Fruit fly (Drosophila melanogaster) whole organism, embryonic: Measurements from ENCODE around the gene CG13385.

Source experiments
- Atf-2 ChIP-seq: fragments of 200-800 bp; sonication (Bioruptor generic); optimal IDR thresholded peaks from 2 replicates; lab custom pipeline; 2016; ENCODE audit warnings: missing biosample characterization, missing genetic modification characterization
- BtbVII ChIP-seq: fragments of 200-800 bp; sonication (Bioruptor generic); optimal IDR thresholded peaks from 3 replicates; lab custom pipeline; 2017; ENCODE audit warnings: missing biosample characterization, mild to moderate bottlenecking, missing genetic modification characterization
- CG10147 ChIP-seq: fragments of 200-800 bp; sonication (Bioruptor generic); optimal IDR thresholded peaks from 2 replicates; lab custom pipeline; 2019; ENCODE audit warnings: missing biosample characterization, mild to moderate bottlenecking, missing genetic modification characterization, moderate library complexity
- CG10321 ChIP-seq: fragments of 200-800 bp; sonication (Bioruptor generic); IDR thresholded peaks from 2 replicates; pipeline ENCODE4 v1.3.6; 2022; ENCODE audit warnings: missing biosample characterization, missing genetic modification characterization
- CG11504 ChIP-seq: fragments of 200-800 bp; sonication (Bioruptor generic); optimal IDR thresholded peaks from 3 replicates; lab custom pipeline; 2019; ENCODE audit warnings: missing biosample characterization, mild to moderate bottlenecking, missing genetic modification characterization, moderate library complexity
- CG11696 ChIP-seq: fragments of 200-800 bp; sonication (Bioruptor generic); IDR thresholded peaks from 2 replicates; pipeline ENCODE4 v1.3.6; 2022; ENCODE audit warnings: missing biosample characterization, missing genetic modification characterization
- CG13424 ChIP-seq: fragments of 200-800 bp; sonication (Bioruptor generic); optimal IDR thresholded peaks from 2 replicates; lab custom pipeline; 2019; ENCODE audit warnings: missing biosample characterization, mild to moderate bottlenecking, missing genetic modification characterization, moderate library complexity
- CG13775 ChIP-seq: fragments of 200-800 bp; sonication (Bioruptor generic); optimal IDR thresholded peaks from 3 replicates; lab custom pipeline; 2017; ENCODE audit warnings: missing biosample characterization, mild to moderate bottlenecking, missing genetic modification characterization
- CG16863 ChIP-seq: fragments of 200-800 bp; sonication (Bioruptor generic); optimal IDR thresholded peaks from 3 replicates; lab custom pipeline; 2016; ENCODE audit warnings: missing biosample characterization, missing genetic modification characterization
- CG18599 ChIP-seq: fragments of 200-800 bp; sonication (Bioruptor generic); optimal IDR thresholded peaks from 3 replicates; lab custom pipeline; 2017; ENCODE audit warnings: missing biosample characterization, missing genetic modification characterization, mild to moderate bottlenecking, moderate library complexity, missing genetic modification reagents
- CG30431 ChIP-seq: fragments of 200-800 bp; sonication (Bioruptor generic); optimal IDR thresholded peaks from 2 replicates; lab custom pipeline; 2017; ENCODE audit warnings: missing biosample characterization, missing genetic modification characterization
- CG34376 ChIP-seq: fragments of 200-800 bp; sonication (Bioruptor generic); optimal IDR thresholded peaks from 2 replicates; lab custom pipeline; 2018; ENCODE audit warnings: missing biosample characterization, mild to moderate bottlenecking, missing genetic modification characterization
- CG4282 ChIP-seq: fragments of 200-800 bp; sonication (Bioruptor generic); optimal IDR thresholded peaks from 2 replicates; lab custom pipeline; 2016; ENCODE audit warnings: missing biosample characterization, missing genetic modification characterization
- CG4360 ChIP-seq: fragments of 200-800 bp; sonication (Bioruptor generic); IDR thresholded peaks from 2 replicates; pipeline ENCODE4 v1.3.6; 2022; ENCODE audit warnings: missing biosample characterization, missing genetic modification characterization
- CG5180 ChIP-seq: fragments of 200-800 bp; sonication (Bioruptor generic); optimal IDR thresholded peaks from 3 replicates; lab custom pipeline; 2017; ENCODE audit warnings: missing biosample characterization, missing genetic modification characterization, mild to moderate bottlenecking, moderate library complexity, missing genetic modification reagents
- CG6683 ChIP-seq: fragments of 200-800 bp; sonication (Bioruptor generic); optimal IDR thresholded peaks from 2 replicates; lab custom pipeline; 2017; ENCODE audit warnings: missing biosample characterization, mild to moderate bottlenecking, missing genetic modification characterization, missing genetic modification reagents
- CG6689 ChIP-seq: fragments of 200-800 bp; sonication (Bioruptor generic); IDR thresholded peaks from 2 replicates; pipeline ENCODE4 v1.3.6; 2022; ENCODE audit warnings: missing biosample characterization, missing genetic modification characterization
- CG7928 ChIP-seq: fragments of 200-800 bp; sonication (Bioruptor generic); optimal IDR thresholded peaks from 2 replicates; lab custom pipeline; 2017; ENCODE audit warnings: missing biosample characterization, mild to moderate bottlenecking, missing genetic modification characterization
- CG9215 ChIP-seq: fragments of 200-800 bp; sonication (Bioruptor generic); IDR thresholded peaks from 2 replicates; pipeline ENCODE4 v1.3.6; 2022; ENCODE audit warnings: missing biosample characterization, missing genetic modification characterization
- CG9932 ChIP-seq: fragments of 200-800 bp; sonication (Bioruptor generic); IDR thresholded peaks from 2 replicates; pipeline ENCODE4 v1.3.6; 2022; ENCODE audit warnings: missing biosample characterization, missing genetic modification characterization
- Dfd ChIP-seq, 2 experiments: fragments of >200 bp; optimal IDR thresholded peaks; 2 replicates each; lab custom pipeline; 2017; ENCODE audit warnings: missing biosample characterization in 2 of 2, missing genetic modification characterization in 2 of 2
- Ets97D ChIP-seq: fragments of 200-800 bp; sonication (Bioruptor generic); optimal IDR thresholded peaks from 3 replicates; lab custom pipeline; 2016; ENCODE audit warnings: missing biosample characterization, missing genetic modification characterization
- H15 ChIP-seq: fragments of 200-800 bp; sonication (Bioruptor generic); IDR thresholded peaks from 3 replicates; pipeline ENCODE4 v1.3.6; 2022; ENCODE audit warnings: missing biosample characterization, missing genetic modification characterization
- HLH3B ChIP-seq: fragments of 200-800 bp; sonication (Bioruptor generic); IDR thresholded peaks from 2 replicates; pipeline ENCODE4 v1.3.6; 2022; ENCODE audit warnings: missing biosample characterization, missing genetic modification characterization
- HLH54F ChIP-seq: fragments of 200-800 bp; sonication (Bioruptor generic); optimal IDR thresholded peaks from 3 replicates; lab custom pipeline; 2016; ENCODE audit warnings: missing biosample characterization, missing genetic modification characterization
- HLHmδ ChIP-seq: fragments of 200-800 bp; sonication (Bioruptor generic); optimal IDR thresholded peaks from 2 replicates; lab custom pipeline; 2018; ENCODE audit warnings: missing biosample characterization, mild to moderate bottlenecking, missing genetic modification characterization, moderate library complexity
- Hey ChIP-seq: fragments of 200-800 bp; sonication (Bioruptor generic); optimal IDR thresholded peaks from 3 replicates; lab custom pipeline; 2018; ENCODE audit warnings: missing biosample characterization, mild to moderate bottlenecking, missing genetic modification characterization
- Hsf ChIP-seq: fragments of 200-800 bp; sonication (Bioruptor generic); optimal IDR thresholded peaks from 3 replicates; lab custom pipeline; 2016; ENCODE audit warnings: missing biosample characterization, missing genetic modification characterization
- Med ChIP-seq: fragments of 200-800 bp; sonication (Bioruptor generic); peaks from one replicate; lab custom pipeline; 2016; ENCODE audit warnings: missing biosample characterization, missing genetic modification characterization, mild to moderate bottlenecking, inconsistent platforms, moderate library complexity
- Oaz ChIP-seq: fragments of 200-800 bp; sonication (Bioruptor generic); IDR thresholded peaks from 2 replicates; pipeline ENCODE4 v1.3.6; 2022; ENCODE audit warnings: missing biosample characterization, missing genetic modification characterization
- Sry-δ ChIP-seq: fragments of 200-800 bp; sonication (Bioruptor generic); optimal IDR thresholded peaks from 2 replicates; lab custom pipeline; 2016; ENCODE audit warnings: missing biosample characterization, missing genetic modification characterization
- Ssrp ChIP-seq: fragments of 200-800 bp; sonication (Bioruptor generic); optimal IDR thresholded peaks from 2 replicates; lab custom pipeline; 2018; ENCODE audit warnings: missing biosample characterization, mild to moderate bottlenecking, missing genetic modification characterization, moderate library complexity
- TFAM ChIP-seq: fragments of 200-800 bp; sonication (Bioruptor generic); optimal IDR thresholded peaks from 2 replicates; lab custom pipeline; 2017; ENCODE audit warnings: missing biosample characterization, missing genetic modification characterization, inconsistent platforms
- Usf ChIP-seq: fragments of 200-800 bp; sonication (Bioruptor generic); optimal IDR thresholded peaks from 2 replicates; lab custom pipeline; 2017; ENCODE audit warnings: missing genotype, missing biosample characterization, missing genetic modification characterization
- ac ChIP-seq: fragments of 200-800 bp; sonication (Bioruptor generic); optimal IDR thresholded peaks from 3 replicates; lab custom pipeline; 2017; ENCODE audit warnings: missing biosample characterization, mild to moderate bottlenecking, missing genetic modification characterization
- cato ChIP-seq: fragments of 200-800 bp; sonication (Bioruptor generic); optimal IDR thresholded peaks from 2 replicates; lab custom pipeline; 2016; ENCODE audit warnings: missing biosample characterization, missing genetic modification characterization, borderline replicate concordance
- caup ChIP-seq: fragments of 200-800 bp; sonication (Bioruptor generic); optimal IDR thresholded peaks from 3 replicates; lab custom pipeline; 2017; ENCODE audit warnings: missing biosample characterization, mild to moderate bottlenecking, missing genetic modification characterization, moderate library complexity; ENCODE audit not compliant: severe bottlenecking
- dati ChIP-seq: fragments of 200-800 bp; sonication (Bioruptor generic); IDR thresholded peaks from 2 replicates; pipeline ENCODE4 v1.3.6; 2022; ENCODE audit warnings: missing biosample characterization, missing genetic modification characterization
- dimm ChIP-seq: fragments of 200-800 bp; sonication (Bioruptor generic); IDR thresholded peaks from 2 replicates; pipeline ENCODE4 v1.3.6; 2022; ENCODE audit warnings: missing biosample characterization, missing genetic modification characterization
- dm ChIP-seq: fragments of 200-800 bp; sonication (Bioruptor generic); optimal IDR thresholded peaks from 3 replicates; lab custom pipeline; 2016; ENCODE audit warnings: missing biosample characterization, missing genetic modification characterization
- ken ChIP-seq: fragments of 200-800 bp; sonication (Bioruptor generic); IDR thresholded peaks from 3 replicates; pipeline ENCODE4 v1.3.6; 2022; ENCODE audit warnings: missing biosample characterization, missing genetic modification characterization
- klu ChIP-seq: fragments of 200-800 bp; sonication (Bioruptor generic); IDR thresholded peaks from 2 replicates; pipeline ENCODE4 v1.3.6; 2022; ENCODE audit warnings: missing biosample characterization, missing genetic modification characterization
- mld ChIP-seq: fragments of 200-800 bp; sonication (Bioruptor generic); IDR thresholded peaks from 3 replicates; pipeline ENCODE4 v1.3.6; 2022; ENCODE audit warnings: missing biosample characterization, missing genetic modification characterization; ENCODE audit not compliant: partially characterized antibody
- ro ChIP-seq: fragments of 200-800 bp; sonication (Bioruptor generic); IDR thresholded peaks from 2 replicates; pipeline ENCODE4 v1.3.6; 2022; ENCODE audit warnings: missing biosample characterization, missing genetic modification characterization
- schlank ChIP-seq: fragments of 200-800 bp; sonication (Bioruptor generic); optimal IDR thresholded peaks from 2 replicates; lab custom pipeline; 2018; ENCODE audit warnings: missing biosample characterization, mild to moderate bottlenecking, missing genetic modification characterization
- slou ChIP-seq: fragments of 200-800 bp; sonication (Bioruptor generic); optimal IDR thresholded peaks from 3 replicates; lab custom pipeline; 2016; ENCODE audit warnings: missing biosample characterization, missing genetic modification characterization
- slp2 ChIP-seq: fragments of 200-800 bp; sonication (Bioruptor generic); optimal IDR thresholded peaks from 2 replicates; lab custom pipeline; 2016; ENCODE audit warnings: missing biosample characterization, missing genetic modification characterization
- so ChIP-seq: fragments of 200-800 bp; sonication (Bioruptor generic); IDR thresholded peaks from 3 replicates; pipeline ENCODE4 v1.3.6; 2022; ENCODE audit warnings: missing biosample characterization, missing genetic modification characterization
- sr ChIP-seq: fragments of 200-800 bp; sonication (Bioruptor generic); IDR thresholded peaks from 3 replicates; pipeline ENCODE4 v1.3.6; 2022; ENCODE audit warnings: missing biosample characterization, missing genetic modification characterization
- ssp ChIP-seq: fragments of 200-800 bp; sonication (Bioruptor generic); IDR thresholded peaks from 2 replicates; pipeline ENCODE4 v1.3.6; 2022; ENCODE audit warnings: missing biosample characterization, missing genetic modification characterization
- vnd ChIP-seq: fragments of 200-800 bp; sonication (Bioruptor generic); IDR thresholded peaks from 3 replicates; pipeline ENCODE4 v1.3.6; 2022; ENCODE audit warnings: missing biosample characterization, missing genetic modification characterization; ENCODE audit not compliant: partially characterized antibody

CG13385 gene

dm6 chr2L:8350560-8351171 is 45.8 kb upstream of the CG13385 start (continued):
- no peak for TF ChIP-seq CG7928
- no peak for TF ChIP-seq TFAM (GFP tag; lab: Kevin White, UChicago)
- no peak for TF ChIP-seq CG11504 (tag; lab: Kevin White, UChicago)
- no peak for TF ChIP-seq HLHmδ (GFP tag; lab: Kevin White, UChicago)
- no peak for TF ChIP-seq CG30431 (GFP tag; lab: Kevin White, UChicago)
- TF ChIP-seq CG13424 (tag; lab: Kevin White, UChicago) = peak; percentile 31
- no peak for TF ChIP-seq CG10147 (GFP tag; lab: Kevin White, UChicago)
- TF ChIP-seq Dfd (GFP tag; optimal IDR thresholded peaks at IDR 0.05; lab: Kevin White, UChicago) = no peak
- TF ChIP-seq Usf (GFP tag; lab: Kevin White, UChicago) = no peak
- TF ChIP-seq vnd (GFP tag; lab: Robert Waterston, UW) = no peak
- no peak for TF ChIP-seq cato
- TF ChIP-seq ro (GFP tag; lab: Robert Waterston, UW) = no peak
- no peak for TF ChIP-seq sr (GFP tag; lab: Robert Waterston, UW)
- peak; percentile 54 for TF ChIP-seq caup (GFP tag; lab: Kevin White, UChicago)
- peak; percentile 62 for TF ChIP-seq CG18599
- TF ChIP-seq mld (GFP tag; lab: Robert Waterston, UW) = no peak
- TF ChIP-seq CG4282 (GFP tag; lab: Kevin White, UChicago) = no peak
- TF ChIP-seq ssp (GFP tag; lab: Robert Waterston, UW) = no peak
- no peak for TF ChIP-seq CG4360 (GFP tag; lab: Robert Waterston, UW)
- no peak for TF ChIP-seq CG13775 (GFP tag; lab: Kevin White, UChicago)
- TF ChIP-seq CG5180 (GFP tag; lab: Kevin White, UChicago) = peak; percentile 35
- no peak for TF ChIP-seq dati (GFP tag; lab: Robert Waterston, UW)
- peak; percentile 10 for TF ChIP-seq CG16863
- TF ChIP-seq Atf-2 (GFP tag; lab: Kevin White, UChicago) = no peak
- no peak for TF ChIP-seq CG10321
- TF ChIP-seq HLH54F (GFP tag; lab: Kevin White, UChicago) = no peak
- no peak for TF ChIP-seq H15
- TF ChIP-seq CG6683 (GFP tag; lab: Kevin White, UChicago) = peak; percentile 2
- TF ChIP-seq CG9215 (GFP tag; lab: Robert Waterston, UW) = no peak
- peak; percentile 86 for TF ChIP-seq Med (GFP tag; lab: Kevin White, UChicago)
- no peak for TF ChIP-seq klu (GFP tag; lab: Robert Waterston, UW)
- TF ChIP-seq CG34376 = peak; percentile 57
- TF ChIP-seq Ets97D (GFP tag; lab: Kevin White, UChicago) = no peak
- TF ChIP-seq dimm = no peak
- TF ChIP-seq slp2 (GFP tag; lab: Kevin White, UChicago) = no peak
- no peak for TF ChIP-seq Oaz
- TF ChIP-seq Hsf = no peak
- no peak for TF ChIP-seq dm (GFP tag; lab: Kevin White, UChicago)
- TF ChIP-seq CG6689 (GFP tag; lab: Robert Waterston, UW) = no peak
- TF ChIP-seq slou (GFP tag; lab: Kevin White, UChicago) = no peak
- TF ChIP-seq HLH3B = peak; percentile 29; the same call in 1 of the 2 replicates
- TF ChIP-seq CG9932 (GFP tag; lab: Robert Waterston, UW) = no peak
- peak; percentile 31 for TF ChIP-seq Hey (tag; lab: Kevin White, UChicago)
- peak; percentile 36 for TF ChIP-seq schlank (tag; lab: Kevin White, UChicago)
- peak; percentile 57 for TF ChIP-seq BtbVII (GFP tag; lab: Kevin White, UChicago)
- TF ChIP-seq Ssrp (tag; lab: Kevin White, UChicago) = no peak
- 0 out of 3 replicates have a peak, but pooled peaks have one; percentile 36 for TF ChIP-seq so
- TF ChIP-seq ken = no peak
- TF ChIP-seq ac = no peak
- TF ChIP-seq Sry-δ (GFP tag; lab: Kevin White, UChicago) = no peak
- TF ChIP-seq CG11696 = no peak
